Fruit fly (Drosophila melanogaster) Kc167 (cell line): ENCODE results near the gene Gyc89Da.

Source experiments
- Sin3A ChIP-seq: fragments of >200 bp; optimal IDR thresholded peaks from 2 replicates; lab custom pipeline; 2018; ENCODE audit warnings: missing external identifiers
- h ChIP-seq: fragments of >200 bp; optimal IDR thresholded peaks from 3 replicates; lab custom pipeline; 2018; ENCODE audit warnings: missing external identifiers
- insv ChIP-seq: fragments of >200 bp; optimal IDR thresholded peaks from 3 replicates; lab custom pipeline; 2018; ENCODE audit warnings: missing external identifiers
- psq ChIP-seq: fragments of >200 bp; optimal IDR thresholded peaks from 2 replicates; lab custom pipeline; 2017; ENCODE audit warnings: missing external identifiers
- ttk ChIP-seq: sonication (Bioruptor generic); optimal IDR thresholded peaks from 2 replicates; lab custom pipeline; 2017; ENCODE audit warnings: missing external identifiers

DNA sequence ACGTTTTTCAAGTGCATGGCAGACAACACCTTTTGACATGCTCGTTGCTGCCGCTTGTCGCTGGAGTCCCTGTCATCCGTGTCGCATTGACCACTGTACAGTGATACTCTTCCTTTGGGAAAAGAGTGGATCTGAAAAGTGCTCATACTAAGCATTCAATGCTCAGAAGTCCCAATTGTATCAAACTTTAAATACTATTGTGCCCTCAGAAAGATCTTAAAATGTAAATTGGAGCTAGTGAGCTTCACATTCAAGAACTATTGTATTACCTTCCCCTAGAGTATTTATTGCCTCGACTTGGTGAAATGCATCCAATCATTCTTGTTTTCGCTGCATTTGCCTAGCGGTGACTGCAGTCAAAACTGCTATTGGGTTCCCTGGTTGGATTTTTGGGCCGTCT lies 51.0 kb downstream of the Gyc89Da start:
- TF ChIP-seq psq (no peak), Sin3A (lab: Kevin White, UChicago) (no peak), ttk (no peak), insv (no peak), h (no peak)
